Fruit fly (Drosophila melanogaster): ENCODE data around the gene sim.

sim gene

dm6 chr3R:13051942-13052693 is 5.4 kb upstream of the sim start, which contains the start of gene pic (continued):
- TF ChIP-seq Doc3 (GFP tag; IDR thresholded peaks at IDR 0.05; ENCODE audit: partially characterized antibody) (peak; percentile 76), CG1832 (GFP tag; optimal IDR thresholded peaks at IDR 0.05) (no peak), Neu2 (GFP tag; optimal IDR thresholded peaks at IDR 0.05; ENCODE audit: borderline replicate concordance) (no peak), Lim3 (GFP tag; IDR thresholded peaks at IDR 0.05) (no peak), Med (GFP tag) (peak; percentile 76), crc (GFP tag; optimal IDR thresholded peaks at IDR 0.05) (no peak), ERR (GFP tag; optimal IDR thresholded peaks at IDR 0.05) (no peak), Gsc (GFP tag; IDR thresholded peaks at IDR 0.05) (no peak), az2 (GFP tag; optimal IDR thresholded peaks at IDR 0.05) (no peak), CG4282 (GFP tag; optimal IDR thresholded peaks at IDR 0.05) (no peak), CG16863 (GFP tag; optimal IDR thresholded peaks at IDR 0.05) (no peak), Hr51 (GFP tag; optimal IDR thresholded peaks at IDR 0.05) (no peak), CoRest (tag; optimal IDR thresholded peaks at IDR 0.05) (peak; percentile 52), gcm2 (GFP tag; optimal IDR thresholded peaks at IDR 0.05) (no peak), Drgx (GFP tag; IDR thresholded peaks at IDR 0.05) (no peak), Scr (GFP tag; IDR thresholded peaks at IDR 0.05; ENCODE audit: partially characterized antibody) (peak; percentile 87), E2f1 (GFP tag; IDR thresholded peaks at IDR 0.05) (0 out of 2 replicates have a peak, but pooled peaks have one; percentile 11), GATAe (GFP tag; conservative IDR thresholded peaks at IDR 0.05) (no peak), dimm (GFP tag; IDR thresholded peaks at IDR 0.05) (no peak), cg (GFP tag; optimal IDR thresholded peaks at IDR 0.05) (no peak), dati (GFP tag; IDR thresholded peaks at IDR 0.05) (no peak), z (GFP tag; IDR thresholded peaks at IDR 0.05) (no peak), CG6683 (GFP tag; optimal IDR thresholded peaks at IDR 0.05) (no peak), Nf-YB (GFP tag; optimal IDR thresholded peaks at IDR 0.05) (no peak), gcm (GFP tag; optimal IDR thresholded peaks at IDR 0.05) (no peak), ems (GFP tag; optimal IDR thresholded peaks at IDR 0.05) (no peak), dan (GFP tag; IDR thresholded peaks at IDR 0.05) (no peak), ken (GFP tag; IDR thresholded peaks at IDR 0.05) (no peak), unpg (GFP tag; optimal IDR thresholded peaks at IDR 0.05) (no peak), CG4424 (GFP tag; optimal IDR thresholded peaks at IDR 0.05) (no peak), H2.0 (GFP tag; IDR thresholded peaks at IDR 0.05) (no peak), Lpt (GFP tag; optimal IDR thresholded peaks at IDR 0.05) (no peak), nmo (GFP tag; optimal IDR thresholded peaks at IDR 0.05) (peak; percentile 58), pan (optimal IDR thresholded peaks at IDR 0.05) (no peak), pan (GFP tag; optimal IDR thresholded peaks at IDR 0.05 in 1 of 2, IDR thresholded peaks at IDR 0.05 in 1 of 2) (no peak), repo (GFP tag; optimal IDR thresholded peaks at IDR 0.05) (no peak), CTCF (GFP tag; optimal IDR thresholded peaks at IDR 0.05) (peak; percentile 37), Ada2b (GFP tag; IDR thresholded peaks at IDR 0.05) (no peak), CG3847 (GFP tag; IDR thresholded peaks at IDR 0.05) (peak; percentile 25; the same call in 1 of the 2 replicates), CG8290 (GFP tag; optimal IDR thresholded peaks at IDR 0.05) (no peak), CG8290 (tag; optimal IDR thresholded peaks at IDR 0.05) (no peak), CG17912 (GFP tag; optimal IDR thresholded peaks at IDR 0.05) (no peak), CG13894 (tag; optimal IDR thresholded peaks at IDR 0.05) (no peak), Hr39 (optimal IDR thresholded peaks at IDR 0.05) (no peak), CG33557 (GFP tag; optimal IDR thresholded peaks at IDR 0.05) (no peak), CG12744 (GFP tag; optimal IDR thresholded peaks at IDR 0.05) (no peak), danr (GFP tag; IDR thresholded peaks at IDR 0.05) (no peak), nom (GFP tag; optimal IDR thresholded peaks at IDR 0.05) (no peak), Optix (GFP tag; IDR thresholded peaks at IDR 0.05) (no peak), sug (tag; optimal IDR thresholded peaks at IDR 0.05) (no peak), CG8944 (GFP tag; optimal IDR thresholded peaks at IDR 0.05) (no peak), CG7372 (GFP tag; IDR thresholded peaks at IDR 0.05) (no peak)

Measured in whole organism, embryonic.